Worm (Caenorhabditis elegans) whole organism, midembryonic: Measurements from ENCODE around the gene srlf-9.

ENCODE experiments used
- T22C8.4 ChIP-seq: fragments of 200-800 bp; sonication (Bioruptor generic); IDR thresholded peaks from 2 replicates; pipeline ENCODE4 v1.3.6; 2022; ENCODE audit warnings: missing genetic modification characterization, missing compliant biosample characterization
- cog-1 ChIP-seq: sonication (generic microtip); optimal IDR thresholded peaks from 2 replicates; lab custom pipeline; 2016; ENCODE audit warnings: missing genetic modification characterization, missing compliant biosample characterization
- flt-1 ChIP-seq: fragments of 200-800 bp; sonication (Bioruptor generic); IDR thresholded peaks from 2 replicates; pipeline ENCODE4 v1.3.6; 2022; ENCODE audit warnings: missing genetic modification characterization, missing compliant biosample characterization
- med-1 ChIP-seq: sonication (generic microtip); optimal IDR thresholded peaks from 2 replicates; lab custom pipeline; 2017; ENCODE audit warnings: missing genetic modification characterization, mild to moderate bottlenecking, missing compliant biosample characterization, antibody characterized with exemption, missing genetic modification reagents; ENCODE audit not compliant: insufficient read depth
- ref-1 ChIP-seq: fragments of 200-800 bp; sonication (Bioruptor generic); conservative IDR thresholded peaks from 2 replicates; pipeline ENCODE4 v1.3.6; 2022; ENCODE audit warnings: missing genetic modification reagents, missing genetic modification characterization, missing compliant biosample characterization
- tab-1 ChIP-seq: fragments of 200-800 bp; sonication (Bioruptor generic); IDR thresholded peaks from 2 replicates; pipeline ENCODE4 v1.3.6; 2022; ENCODE audit warnings: missing genetic modification characterization, missing compliant biosample characterization
- ztf-23 ChIP-seq: fragments of 200-800 bp; sonication (Bioruptor generic); IDR thresholded peaks from 2 replicates; pipeline ENCODE4 v1.3.6; 2022; ENCODE audit warnings: missing genetic modification reagents, missing genetic modification characterization, missing compliant biosample characterization
- ztf-29 ChIP-seq: fragments of 200-800 bp; sonication (Bioruptor generic); IDR thresholded peaks from 2 replicates; pipeline ENCODE4 v1.3.6; 2022; ENCODE audit warnings: missing genetic modification reagents, missing genetic modification characterization, missing compliant biosample characterization

DNA sequence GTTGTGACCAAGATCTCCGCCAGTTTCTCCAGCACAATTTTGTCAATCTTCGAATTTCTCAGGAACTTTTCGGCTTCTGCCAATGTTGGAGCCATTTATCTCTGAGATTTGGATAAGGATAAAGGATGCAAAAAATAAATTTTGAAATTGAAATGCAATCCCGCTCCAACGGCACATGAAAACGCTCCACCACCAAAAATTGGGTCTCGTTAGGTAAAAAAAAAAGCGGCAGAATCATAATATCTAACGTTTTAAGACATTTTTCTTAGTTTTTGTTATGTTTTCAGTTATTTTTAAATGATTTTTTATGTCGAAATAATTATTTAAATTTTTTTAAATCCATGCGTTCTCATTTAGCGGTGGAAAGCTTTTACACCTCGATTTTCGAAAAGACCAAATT lies 32.8 kb upstream of the srlf-9 start, which contains the start of gene F45G2.7:
- TF ChIP-seq ref-1, result no peak
- TF ChIP-seq T22C8.4, result no peak
- TF ChIP-seq tab-1 (GFP tag; lab: Robert Waterston, UW), result no peak
- TF ChIP-seq flt-1 (GFP tag; lab: Robert Waterston, UW), result no peak
- no peak for TF ChIP-seq ztf-23 (GFP tag; lab: Robert Waterston, UW)
- no peak for TF ChIP-seq med-1 (GFP tag; lab: Kevin White, UChicago)
- TF ChIP-seq ztf-29 (GFP tag; lab: Robert Waterston, UW), result no peak
- TF ChIP-seq cog-1 (tag; lab: Kevin White, UChicago), result no peak
